Fruit fly (Drosophila melanogaster): ENCODE results near the gene CG43389.

The CG43389 gene

dm6 chr3L:3198447-3199402 is 49.1 kb upstream of the CG43389 start, which contains the start of the genes CG32276 and gry:
Gene CG32276 (minus strand): TSS chr3L:3199047.
Gene gry (plus strand): TSS chr3L:3199090.
- TF ChIP-seq ey (GFP tag; optimal IDR thresholded peaks at IDR 0.05) (peak; percentile 76), woc (GFP tag; optimal IDR thresholded peaks at IDR 0.05) (peak; percentile 88), Hr78 (GFP tag; optimal IDR thresholded peaks at IDR 0.05) (no peak), Jra (GFP tag; optimal IDR thresholded peaks at IDR 0.05) (no peak), dmrt93B (GFP tag; optimal IDR thresholded peaks at IDR 0.05) (no peak), dsf (GFP tag; optimal IDR thresholded peaks at IDR 0.05; ENCODE audit: borderline replicate concordance) (no peak), Hr83 (GFP tag; optimal IDR thresholded peaks at IDR 0.05; ENCODE audit: poor library complexity, severe bottlenecking) (peak; percentile 57), sage (GFP tag; optimal IDR thresholded peaks at IDR 0.05) (no peak), Hnf4 (GFP tag; optimal IDR thresholded peaks at IDR 0.05) (no peak), Vsx2 (GFP tag; optimal IDR thresholded peaks at IDR 0.05; ENCODE audit: partially characterized antibody) (no peak), Sp1 (GFP tag; optimal IDR thresholded peaks at IDR 0.05) (peak; percentile 80), GATAd (GFP tag; optimal IDR thresholded peaks at IDR 0.05) (no peak), brk (GFP tag; optimal IDR thresholded peaks at IDR 0.05) (no peak), lola (GFP tag; optimal IDR thresholded peaks at IDR 0.05) (no peak), Dfd (GFP tag; optimal IDR thresholded peaks at IDR 0.05) (no peak), rgr (GFP tag; optimal IDR thresholded peaks at IDR 0.05) (peak; percentile 87), h (GFP tag; optimal IDR thresholded peaks at IDR 0.05) (peak; percentile 90), pan (optimal IDR thresholded peaks at IDR 0.05) (no peak), CG9705 (GFP tag; optimal IDR thresholded peaks at IDR 0.05) (peak; percentile 63), OdsH (GFP tag; optimal IDR thresholded peaks at IDR 0.05) (peak; percentile 75), br (GFP tag; optimal IDR thresholded peaks at IDR 0.05) (peak; percentile 81), CG32264 (GFP tag; optimal IDR thresholded peaks at IDR 0.05) (peak; percentile 18), Abd-B (GFP tag; optimal IDR thresholded peaks at IDR 0.05) (no peak), N (GFP tag; optimal IDR thresholded peaks at IDR 0.05) (no peak), tai (GFP tag; optimal IDR thresholded peaks at IDR 0.05) (no peak), Myc (optimal IDR thresholded peaks at IDR 0.05) (peak; percentile 83), sv (GFP tag; optimal IDR thresholded peaks at IDR 0.05) (peak; percentile 69), Rel (GFP tag; optimal IDR thresholded peaks at IDR 0.05) (no peak), Rel (tag; optimal IDR thresholded peaks at IDR 0.05) (peak; percentile 73), dl (GFP tag; optimal IDR thresholded peaks at IDR 0.05; ENCODE audit: insufficient read depth in 1 of 2, partially characterized antibody in 2 of 2) (no peak), Dif (GFP tag; optimal IDR thresholded peaks at IDR 0.05; ENCODE audit: partially characterized antibody) (no peak), Mio (GFP tag; optimal IDR thresholded peaks at IDR 0.05) (no peak), foxo (GFP tag; optimal IDR thresholded peaks at IDR 0.05) (peak in 1 of 2 experiments; percentile 90), CrebA (GFP tag; optimal IDR thresholded peaks at IDR 0.05; ENCODE audit: borderline replicate concordance) (peak; percentile 97), HLH106 (tag; optimal IDR thresholded peaks at IDR 0.05) (peak; percentile 79), psq (GFP tag; optimal IDR thresholded peaks at IDR 0.05) (peak; percentile 62), fru (GFP tag; optimal IDR thresholded peaks at IDR 0.05) (peak; percentile 89), jim (GFP tag; optimal IDR thresholded peaks at IDR 0.05) (peak; percentile 90)

- TF ChIP-seq N (GFP tag; optimal IDR thresholded peaks at IDR 0.05) (no peak), Dfd (GFP tag; optimal IDR thresholded peaks at IDR 0.05) (no peak), brk (GFP tag; optimal IDR thresholded peaks at IDR 0.05) (no peak), usp (GFP tag; optimal IDR thresholded peaks at IDR 0.05) (no peak), Hr78 (GFP tag; optimal IDR thresholded peaks at IDR 0.05) (no peak), HLH106 (tag; optimal IDR thresholded peaks at IDR 0.05) (no peak), h (GFP tag; optimal IDR thresholded peaks at IDR 0.05) (no peak), fru (GFP tag; optimal IDR thresholded peaks at IDR 0.05) (no peak), CrebA (GFP tag; optimal IDR thresholded peaks at IDR 0.05; ENCODE audit: borderline replicate concordance) (no peak), dsf (GFP tag; optimal IDR thresholded peaks at IDR 0.05; ENCODE audit: borderline replicate concordance) (no peak), br (GFP tag; optimal IDR thresholded peaks at IDR 0.05) (no peak), OdsH (GFP tag; optimal IDR thresholded peaks at IDR 0.05) (no peak), Hnf4 (GFP tag; optimal IDR thresholded peaks at IDR 0.05) (no peak), foxo (GFP tag; optimal IDR thresholded peaks at IDR 0.05) (no peak), Jra (GFP tag; optimal IDR thresholded peaks at IDR 0.05) (no peak)
Observed at dm6 chr3L:3203062-3203461, 44.8 kb upstream of the CG43389 start, which contains the start of gene CG32271. Gene CG32271 (minus strand): TSS chr3L:3203162.
